Fruit fly (Drosophila melanogaster): ENCODE data around the gene Ythdc1.

The Ythdc1 gene

DNA sequence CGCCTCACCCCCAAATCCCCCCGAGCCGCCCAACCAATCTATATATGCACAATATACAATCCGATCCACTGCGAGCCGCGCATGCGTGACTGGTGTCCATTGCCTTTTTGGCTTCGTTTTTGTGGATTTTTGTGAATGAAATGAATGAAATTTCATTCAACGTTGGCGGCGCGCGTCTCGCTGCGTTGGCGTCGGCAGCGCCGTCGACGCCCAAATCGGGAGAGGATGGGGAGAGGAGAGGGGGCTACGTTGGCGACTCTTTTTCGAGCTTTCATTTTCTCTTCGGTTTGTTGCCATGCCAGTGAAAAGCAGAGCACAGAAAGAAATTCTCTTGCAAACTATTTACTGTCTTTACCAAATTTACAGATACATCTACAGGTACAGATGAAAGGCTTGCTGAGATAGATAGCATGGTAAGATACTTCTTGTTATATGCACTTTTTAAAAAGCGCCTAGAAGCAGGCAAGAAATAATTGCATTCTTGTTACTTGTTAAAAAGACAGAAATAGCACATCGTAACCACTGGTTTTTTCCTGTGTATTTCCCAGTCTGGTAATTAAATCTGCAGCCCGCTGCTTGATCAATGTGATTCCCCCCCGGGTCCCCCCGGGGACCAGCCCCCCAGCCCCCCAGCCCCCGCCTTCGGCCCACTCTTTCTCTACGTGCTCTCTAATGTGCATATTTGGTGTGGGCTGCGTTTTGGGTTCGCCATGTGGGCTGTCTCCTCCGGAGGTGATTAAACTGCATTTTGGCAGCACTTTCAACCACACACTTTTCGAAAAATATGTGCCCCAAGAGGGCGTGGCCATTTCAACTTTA is 6.5 kb upstream of the Ythdc1 start:
- TF ChIP-seq ovo (GFP tag; optimal IDR thresholded peaks at IDR 0.05) (no peak), tj (GFP tag; optimal IDR thresholded peaks at IDR 0.05) (no peak), CG7101 (tag; optimal IDR thresholded peaks at IDR 0.05) (no peak), CG14711 (tag; optimal IDR thresholded peaks at IDR 0.05) (no peak), CG1620 (GFP tag; optimal IDR thresholded peaks at IDR 0.05) (no peak), Hr96 (GFP tag; optimal IDR thresholded peaks at IDR 0.05) (no peak), Clk (GFP tag; optimal IDR thresholded peaks at IDR 0.05) (no peak), CG11617 (GFP tag; optimal IDR thresholded peaks at IDR 0.05) (no peak), kay (GFP tag; ENCODE audit: borderline replicate concordance) (no peak), CG33017 (tag; optimal IDR thresholded peaks at IDR 0.05) (no peak), bab1 (GFP tag; optimal IDR thresholded peaks at IDR 0.05) (no peak), CG7045 (GFP tag; optimal IDR thresholded peaks at IDR 0.05) (no peak), toe (GFP tag; optimal IDR thresholded peaks at IDR 0.05) (no peak), cnc (optimal IDR thresholded peaks at IDR 0.05) (no peak), cic (GFP tag; optimal IDR thresholded peaks at IDR 0.05) (no peak), Crg-1 (GFP tag; optimal IDR thresholded peaks at IDR 0.05) (no peak), CG12768 (GFP tag; optimal IDR thresholded peaks at IDR 0.05) (no peak), CG5204 (GFP tag; optimal IDR thresholded peaks at IDR 0.05) (no peak)

DNA sequence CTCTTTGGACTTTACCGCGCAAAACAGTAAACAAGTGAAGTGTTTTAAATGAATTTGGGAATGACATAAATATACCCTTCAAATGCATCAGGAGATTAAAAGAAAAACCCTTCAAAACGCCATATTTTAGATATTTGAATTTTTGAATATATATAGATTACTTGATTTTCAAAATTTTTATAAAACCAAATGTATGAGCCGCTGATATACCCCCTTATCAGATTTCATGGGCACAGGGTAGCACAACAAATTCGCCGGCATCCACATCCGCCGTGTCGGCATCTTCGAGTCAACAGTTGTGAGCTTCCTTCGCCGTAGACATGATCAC is 4.0 kb upstream of the Ythdc1 start, which contains the start of gene Ids:
Ids (plus strand) TSS at position 304 of the 328 bp plus-strand sequence.
- TF ChIP-seq Mnt (GFP tag; optimal IDR thresholded peaks at IDR 0.05) (no peak), CG7101 (tag; optimal IDR thresholded peaks at IDR 0.05) (peak; percentile 50), tj (GFP tag; optimal IDR thresholded peaks at IDR 0.05) (peak; percentile 14), Clk (GFP tag; optimal IDR thresholded peaks at IDR 0.05) (no peak), ovo (GFP tag; optimal IDR thresholded peaks at IDR 0.05) (no peak), cic (GFP tag; optimal IDR thresholded peaks at IDR 0.05) (no peak), CG7045 (GFP tag; optimal IDR thresholded peaks at IDR 0.05) (no peak), CG1620 (GFP tag; optimal IDR thresholded peaks at IDR 0.05) (no peak), CG11617 (GFP tag; optimal IDR thresholded peaks at IDR 0.05) (peak; percentile 25), CG5204 (GFP tag; optimal IDR thresholded peaks at IDR 0.05) (no peak), Hr96 (GFP tag; optimal IDR thresholded peaks at IDR 0.05) (no peak), toe (GFP tag; optimal IDR thresholded peaks at IDR 0.05) (no peak), bab1 (GFP tag; optimal IDR thresholded peaks at IDR 0.05) (peak; percentile 59), pad (GFP tag; optimal IDR thresholded peaks at IDR 0.05) (no peak), CG14711 (tag; optimal IDR thresholded peaks at IDR 0.05) (peak; percentile 39), Crg-1 (GFP tag; optimal IDR thresholded peaks at IDR 0.05) (peak; percentile 9), CG33017 (tag; optimal IDR thresholded peaks at IDR 0.05) (peak; percentile 64), CG12768 (GFP tag; optimal IDR thresholded peaks at IDR 0.05) (peak; percentile 52), cnc (optimal IDR thresholded peaks at IDR 0.05) (no peak)

DNA sequence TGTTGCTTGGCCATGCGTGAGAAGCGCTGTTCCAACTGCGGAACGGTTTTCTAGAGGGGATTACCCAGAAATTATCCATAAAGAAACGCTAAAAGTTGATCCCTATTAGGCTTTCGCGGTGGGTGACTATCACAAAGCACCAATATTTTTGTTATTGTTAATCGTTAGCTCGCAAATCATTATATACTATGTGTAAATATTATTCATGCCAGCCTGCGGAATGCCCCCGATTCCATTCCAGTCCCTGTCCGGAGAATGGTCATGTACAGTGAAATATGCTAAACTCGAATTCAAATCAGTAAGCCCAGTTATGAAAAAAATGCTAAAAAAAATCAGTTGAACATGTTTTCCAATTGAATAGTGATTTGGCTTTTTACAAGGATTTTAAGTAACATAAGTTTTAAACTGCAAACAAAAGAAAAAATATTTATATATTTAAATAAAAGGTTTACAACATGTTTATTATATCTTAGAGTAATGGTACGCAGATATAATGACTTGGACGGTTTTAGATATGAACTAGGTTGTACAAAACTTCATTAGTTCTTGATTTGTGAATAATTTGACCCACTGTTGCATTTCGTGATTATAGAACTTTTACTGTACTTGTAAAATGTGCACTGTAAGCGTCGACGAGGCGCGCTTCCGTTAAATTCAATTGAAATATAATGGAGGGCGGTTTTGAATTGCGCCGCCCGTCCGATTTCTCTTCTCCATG is 3.4 kb upstream of the Ythdc1 start:
- TF ChIP-seq pad (GFP tag; optimal IDR thresholded peaks at IDR 0.05) = no peak
- peak; percentile 79 for TF ChIP-seq tj (GFP tag; optimal IDR thresholded peaks at IDR 0.05)
- no peak for TF ChIP-seq CG1620 (GFP tag; optimal IDR thresholded peaks at IDR 0.05)
- TF ChIP-seq Clk (GFP tag; optimal IDR thresholded peaks at IDR 0.05) = no peak

DNA sequence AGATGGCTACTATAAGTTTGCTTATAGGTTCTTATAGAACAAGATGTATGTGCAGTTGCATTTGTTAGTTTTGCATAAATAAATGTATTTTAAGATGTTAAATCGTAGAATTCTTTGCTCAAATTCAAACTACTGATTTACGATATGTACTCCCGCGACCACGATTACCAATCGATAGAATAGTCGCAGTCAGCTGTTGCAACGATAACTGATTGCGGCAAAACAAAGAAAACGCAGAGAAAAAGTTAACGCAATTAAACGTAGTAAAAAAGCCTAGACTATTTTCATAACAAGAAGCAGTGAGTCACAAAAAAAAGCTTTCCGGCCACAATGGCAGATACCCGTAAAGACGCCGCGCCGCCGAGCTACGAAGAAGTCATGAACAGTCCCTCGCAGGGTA is 2.6 kb upstream of the Ythdc1 start, which contains the start of gene CG12012:
CG12012 (plus strand) TSS at position 207 of the 400 bp plus-strand sequence.
- TF ChIP-seq CG1620 (GFP tag; optimal IDR thresholded peaks at IDR 0.05) = no peak
- peak; percentile 49 for TF ChIP-seq cic (GFP tag; optimal IDR thresholded peaks at IDR 0.05)
- TF ChIP-seq Hr96 (GFP tag; optimal IDR thresholded peaks at IDR 0.05) = no peak
- TF ChIP-seq kay (GFP tag; ENCODE audit: borderline replicate concordance) = peak; percentile 76
- TF ChIP-seq cnc (optimal IDR thresholded peaks at IDR 0.05) = no peak
- no peak for TF ChIP-seq CG5204 (GFP tag; optimal IDR thresholded peaks at IDR 0.05)
- no peak for TF ChIP-seq CG7101 (tag; optimal IDR thresholded peaks at IDR 0.05)
- no peak for TF ChIP-seq CG14711 (tag; optimal IDR thresholded peaks at IDR 0.05)
- no peak for TF ChIP-seq CG12768 (GFP tag; optimal IDR thresholded peaks at IDR 0.05)
- peak; percentile 31 for TF ChIP-seq bab1 (GFP tag; optimal IDR thresholded peaks at IDR 0.05)

DNA sequence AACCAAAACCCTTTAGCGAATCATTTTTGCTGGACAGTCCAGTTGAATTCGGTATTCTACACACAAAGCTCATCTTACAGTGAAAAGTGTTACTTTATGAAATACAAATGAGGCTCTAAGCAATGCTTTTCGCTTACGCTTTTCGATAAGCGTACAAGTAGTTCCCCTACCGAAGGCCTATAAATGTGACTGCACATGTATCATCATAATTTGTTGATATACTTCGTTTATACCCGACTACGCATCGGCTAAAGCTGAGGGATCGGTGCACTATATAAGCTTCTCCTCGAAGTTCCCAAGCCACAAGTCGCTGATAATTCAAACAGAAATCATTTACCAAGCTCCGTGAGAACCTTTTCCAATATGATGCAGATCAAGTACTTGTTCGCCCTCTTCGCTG is 4.7 kb downstream of the Ythdc1 start, which contains the start of gene Drs:
Drs (plus strand) TSS at position 301 of the 400 bp plus-strand sequence.
- TF ChIP-seq CG11617 (GFP tag; optimal IDR thresholded peaks at IDR 0.05) (no peak), toe (GFP tag; optimal IDR thresholded peaks at IDR 0.05) (no peak), cic (GFP tag; optimal IDR thresholded peaks at IDR 0.05) (no peak), bab1 (GFP tag; optimal IDR thresholded peaks at IDR 0.05) (no peak), CG7045 (GFP tag; optimal IDR thresholded peaks at IDR 0.05) (no peak), ovo (GFP tag; optimal IDR thresholded peaks at IDR 0.05) (no peak), Clk (GFP tag; optimal IDR thresholded peaks at IDR 0.05) (no peak)

DNA sequence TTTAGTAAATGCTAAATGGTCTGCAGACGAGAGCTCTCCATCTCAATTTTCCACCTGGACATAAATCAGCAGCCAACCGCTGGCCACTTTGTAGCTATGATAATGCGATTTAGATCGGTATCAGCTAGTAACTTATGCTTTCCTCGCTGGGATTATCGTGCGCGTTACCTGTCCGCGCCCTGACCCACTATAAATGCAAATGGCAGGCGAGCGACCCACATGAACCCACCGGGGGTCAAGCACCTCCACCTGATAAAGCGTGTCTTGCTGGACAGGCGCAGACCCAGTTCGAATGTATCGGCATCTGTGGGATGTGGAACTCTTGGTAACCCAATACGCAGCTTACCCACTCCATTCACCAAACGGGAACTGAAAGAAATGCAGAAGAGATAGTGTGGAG is 20.7 kb downstream of the Ythdc1 start:
- TF ChIP-seq ovo (GFP tag; optimal IDR thresholded peaks at IDR 0.05) = no peak
- TF ChIP-seq CG12768 (GFP tag; optimal IDR thresholded peaks at IDR 0.05) = no peak
- no peak for TF ChIP-seq CG5204 (GFP tag; optimal IDR thresholded peaks at IDR 0.05)
- TF ChIP-seq pad (GFP tag; optimal IDR thresholded peaks at IDR 0.05) = no peak
- TF ChIP-seq cnc (optimal IDR thresholded peaks at IDR 0.05) = no peak
- TF ChIP-seq CG14711 (tag; optimal IDR thresholded peaks at IDR 0.05) = no peak
- TF ChIP-seq Clk (GFP tag; optimal IDR thresholded peaks at IDR 0.05) = no peak
- TF ChIP-seq toe (GFP tag; optimal IDR thresholded peaks at IDR 0.05) = no peak
- TF ChIP-seq Hr96 (GFP tag; optimal IDR thresholded peaks at IDR 0.05) = no peak
- TF ChIP-seq CG7045 (GFP tag; optimal IDR thresholded peaks at IDR 0.05) = no peak
- no peak for TF ChIP-seq Mnt (GFP tag; optimal IDR thresholded peaks at IDR 0.05)
- TF ChIP-seq kay (GFP tag; ENCODE audit: borderline replicate concordance) = no peak
- no peak for TF ChIP-seq cic (GFP tag; optimal IDR thresholded peaks at IDR 0.05)
- no peak for TF ChIP-seq CG11617 (GFP tag; optimal IDR thresholded peaks at IDR 0.05)
- TF ChIP-seq CG33017 (tag; optimal IDR thresholded peaks at IDR 0.05) = no peak
- TF ChIP-seq CG7101 (tag; optimal IDR thresholded peaks at IDR 0.05) = no peak

Measured in whole organism, adult.